Fruit fly (Drosophila melanogaster): ENCODE data around the gene Gr10b.

Gene Gr10b

dm6 chrX:11390625-11391363 lies 22.2 kb downstream of the Gr10b start (continued):
- peak; percentile 58 for TF ChIP-seq Ets97D (GFP tag; optimal IDR thresholded peaks at IDR 0.05)
- TF ChIP-seq slp2 (GFP tag; optimal IDR thresholded peaks at IDR 0.05) = peak; percentile 62
- peak; percentile 57 for TF ChIP-seq CG10979 (tag; optimal IDR thresholded peaks at IDR 0.05)
- TF ChIP-seq Tbp (GFP tag; optimal IDR thresholded peaks at IDR 0.05) = no peak
- peak; percentile 69 for TF ChIP-seq dimm (GFP tag; IDR thresholded peaks at IDR 0.05)
- TF ChIP-seq Opbp (GFP tag; IDR thresholded peaks at IDR 0.05; ENCODE audit: partially characterized antibody) = no peak
- peak; percentile 71 for TF ChIP-seq CG4730 (GFP tag; IDR thresholded peaks at IDR 0.05)
- TF ChIP-seq Myb (GFP tag; optimal IDR thresholded peaks at IDR 0.05) = peak; percentile 64
- TF ChIP-seq CG2202 (tag; optimal IDR thresholded peaks at IDR 0.05) = no peak
- TF ChIP-seq Hr78 (GFP tag; optimal IDR thresholded peaks at IDR 0.05) = peak in 1 of 2 experiments; percentile 25
- TF ChIP-seq CG3838 (GFP tag; optimal IDR thresholded peaks at IDR 0.05) = peak; percentile 60
- peak; percentile 24 for TF ChIP-seq Jarid2 (GFP tag; optimal IDR thresholded peaks at IDR 0.05)
- TF ChIP-seq CG18764 (GFP tag; optimal IDR thresholded peaks at IDR 0.05) = peak; percentile 57
- peak; percentile 79 for TF ChIP-seq CG6689 (GFP tag; IDR thresholded peaks at IDR 0.05)
- peak; percentile 87 for TF ChIP-seq ind (GFP tag; optimal IDR thresholded peaks at IDR 0.05)
- TF ChIP-seq Dbx (GFP tag; IDR thresholded peaks at IDR 0.05) = peak; percentile 88
- TF ChIP-seq slou (GFP tag; optimal IDR thresholded peaks at IDR 0.05) = peak; percentile 63
- TF ChIP-seq Mes4 (GFP tag; optimal IDR thresholded peaks at IDR 0.05) = no peak
- TF ChIP-seq Atf-2 (GFP tag; optimal IDR thresholded peaks at IDR 0.05) = peak; percentile 37
- peak; percentile 59 for TF ChIP-seq E2f2 (GFP tag; IDR thresholded peaks at IDR 0.05)
- peak; percentile 56; the same call in 1 of the 2 replicates for TF ChIP-seq Adf1 (GFP tag; IDR thresholded peaks at IDR 0.05)
- peak; percentile 76 for TF ChIP-seq CG16779 (GFP tag; IDR thresholded peaks at IDR 0.05)
- TF ChIP-seq Chrac-16 (GFP tag; optimal IDR thresholded peaks at IDR 0.05) = peak; percentile 65
- TF ChIP-seq D19B (GFP tag; optimal IDR thresholded peaks at IDR 0.05) = peak; percentile 90
- TF ChIP-seq al (GFP tag; IDR thresholded peaks at IDR 0.05) = peak; percentile 85
- TF ChIP-seq kni (GFP tag; optimal IDR thresholded peaks at IDR 0.05) = no peak
- peak; percentile 83; the same call in 2 of the 3 replicates for TF ChIP-seq ase (GFP tag; IDR thresholded peaks at IDR 0.05)
- peak; percentile 77 for TF ChIP-seq bowl (GFP tag; IDR thresholded peaks at IDR 0.05)
- TF ChIP-seq luna (GFP tag; optimal IDR thresholded peaks at IDR 0.05) = no peak
- peak; percentile 56 for TF ChIP-seq dm (GFP tag; optimal IDR thresholded peaks at IDR 0.05)
- TF ChIP-seq CG7963 (GFP tag; IDR thresholded peaks at IDR 0.05; ENCODE audit: partially characterized antibody) = no peak
- TF ChIP-seq cas (GFP tag; IDR thresholded peaks at IDR 0.05) = peak; percentile 61
- peak; percentile 68 for TF ChIP-seq MBD-R2 (GFP tag; IDR thresholded peaks at IDR 0.05)
- peak; percentile 70 for TF ChIP-seq Six4 (GFP tag; optimal IDR thresholded peaks at IDR 0.05)
- peak; percentile 2 for TF ChIP-seq CG14965 (GFP tag; optimal IDR thresholded peaks at IDR 0.05; ENCODE audit: borderline replicate concordance)
- TF ChIP-seq CG43689 (GFP tag; IDR thresholded peaks at IDR 0.05) = 0 out of 2 replicates have a peak, but pooled peaks have one; percentile 47
- TF ChIP-seq CG15601 (tag; optimal IDR thresholded peaks at IDR 0.05) = peak; percentile 55
- TF ChIP-seq CG17829 (tag; optimal IDR thresholded peaks at IDR 0.05) = peak; percentile 56
- TF ChIP-seq CG11723 (GFP tag; optimal IDR thresholded peaks at IDR 0.05) = peak; percentile 63
- peak; percentile 68 for TF ChIP-seq fd96Cb (tag; optimal IDR thresholded peaks at IDR 0.05)
- no peak for TF ChIP-seq BEAF-32 (GFP tag; optimal IDR thresholded peaks at IDR 0.05)
- no peak for TF ChIP-seq nom (GFP tag; optimal IDR thresholded peaks at IDR 0.05)
- no peak for TF ChIP-seq hb (GFP tag; IDR thresholded peaks at IDR 0.05; ENCODE audit: partially characterized antibody)
- TF ChIP-seq slbo (GFP tag; IDR thresholded peaks at IDR 0.05) = peak; percentile 93
- TF ChIP-seq CG9215 (GFP tag; IDR thresholded peaks at IDR 0.05) = peak; percentile 68
- TF ChIP-seq H15 (GFP tag; IDR thresholded peaks at IDR 0.05) = peak; percentile 75; the same call in 2 of the 3 replicates
- peak; percentile 76 for TF ChIP-seq CG17612 (GFP tag; IDR thresholded peaks at IDR 0.05)
- TF ChIP-seq CG3065 (GFP tag; optimal IDR thresholded peaks at IDR 0.05) = peak; percentile 47
- TF ChIP-seq CG6791 (GFP tag; IDR thresholded peaks at IDR 0.05; ENCODE audit: partially characterized antibody) = no peak
